Worm (Caenorhabditis elegans) whole organism, mixed stage, embryonic: Measurements from ENCODE around the gene arl-8.

ENCODE experiments used
- elt-1 ChIP-seq: sonication (generic microtip); optimal IDR thresholded peaks from 2 replicates; lab custom pipeline; 2017; ENCODE audit warnings: missing genetic modification characterization, mild to moderate bottlenecking, missing compliant biosample characterization, antibody characterized with exemption, moderate library complexity, borderline replicate concordance; ENCODE audit not compliant: insufficient read depth
- flh-1 ChIP-seq: fragments of 200-800 bp; sonication (Bioruptor generic); optimal IDR thresholded peaks from 2 replicates; lab custom pipeline; 2018; ENCODE audit warnings: mild to moderate bottlenecking, missing genetic modification characterization, moderate library complexity, missing compliant biosample characterization
- lin-32 ChIP-seq: fragments of 200-800 bp; sonication (Bioruptor generic); optimal IDR thresholded peaks from 2 replicates; lab custom pipeline; 2018; ENCODE audit warnings: mild to moderate bottlenecking, missing genetic modification characterization, missing compliant biosample characterization
- lsy-2 ChIP-seq: fragments of 150-350 bp; optimal IDR thresholded peaks from 2 replicates; lab custom pipeline; 2014; ENCODE audit warnings: missing biosample characterization, missing genetic modification characterization
- nhr-28 ChIP-seq: fragments of 150-350 bp; optimal IDR thresholded peaks from 2 replicates; lab custom pipeline; 2014; ENCODE audit warnings: missing biosample characterization, missing genetic modification characterization
- unc-39 ChIP-seq: fragments of 150-350 bp; optimal IDR thresholded peaks from 2 replicates; lab custom pipeline; 2014; ENCODE audit warnings: missing biosample characterization, missing genetic modification characterization

DNA sequence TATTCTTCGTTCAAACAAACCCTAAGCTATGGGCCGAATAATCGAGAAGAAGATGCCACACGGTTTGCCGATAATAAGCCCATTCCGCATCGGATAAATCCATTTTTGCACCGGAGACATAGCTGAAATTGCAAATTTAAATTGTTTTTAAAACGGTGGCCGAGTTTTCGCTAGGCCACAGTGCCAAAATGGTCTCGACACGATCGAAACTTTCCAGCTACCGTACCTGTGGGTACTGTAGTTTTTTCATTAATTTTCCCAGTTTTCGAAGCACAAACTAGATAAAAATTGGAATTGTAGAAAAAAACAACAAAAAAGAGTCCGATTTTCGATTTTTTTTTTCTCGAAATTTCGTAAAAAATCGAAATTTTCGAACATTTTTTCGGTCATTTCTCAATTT lies 30.3 kb downstream of the arl-8 start:
- no peak for TF ChIP-seq lsy-2
- no peak for TF ChIP-seq flh-1 (GFP tag; lab: Kevin White, UChicago)
- TF ChIP-seq elt-1 (tag; lab: Kevin White, UChicago): no peak
- no peak for TF ChIP-seq nhr-28 (tag; lab: Kevin White, UChicago)
- no peak for TF ChIP-seq lin-32
- TF ChIP-seq unc-39 (tag; lab: Kevin White, UChicago): no peak
